Worm (Caenorhabditis elegans) whole organism, L2 larva: ENCODE data around the gene B0280.11.

ENCODE experiments used
- F13H6.1 ChIP-seq: sonication (generic microtip); optimal IDR thresholded peaks from 2 replicates; lab custom pipeline; 2016; ENCODE audit warnings: missing genetic modification characterization, missing compliant biosample characterization
- ceh-82 ChIP-seq: fragments of 150-350 bp; optimal IDR thresholded peaks from 2 replicates; lab custom pipeline; 2014; ENCODE audit warnings: missing biosample characterization, missing genetic modification characterization
- crh-2 ChIP-seq: sonication (generic microtip); optimal IDR thresholded peaks from 2 replicates; lab custom pipeline; 2017; ENCODE audit warnings: missing biosample characterization, missing genetic modification characterization
- lsy-2 ChIP-seq, 2 experiments: fragments of 150-350 bp in 1 of 2; sonication (generic microtip) in 1 of 2; optimal IDR thresholded peaks; 2 replicates each; lab custom pipeline; 2014 to 2017; ENCODE audit warnings: missing biosample characterization in 2 of 2, missing genetic modification characterization in 2 of 2
- nhr-10 ChIP-seq: sonication (generic microtip); optimal IDR thresholded peaks from 2 replicates; lab custom pipeline; 2017; ENCODE audit warnings: missing biosample characterization, missing genetic modification characterization
- nhr-11 ChIP-seq: fragments of 150-350 bp; optimal IDR thresholded peaks from 2 replicates; lab custom pipeline; 2014; ENCODE audit warnings: missing biosample characterization, missing genetic modification characterization
- nhr-21 ChIP-seq: fragments of 150-350 bp; optimal IDR thresholded peaks from 2 replicates; lab custom pipeline; 2014; ENCODE audit warnings: missing biosample characterization, missing genetic modification characterization
- peb-1 ChIP-seq: fragments of 150-350 bp; optimal IDR thresholded peaks from 2 replicates; lab custom pipeline; 2014; ENCODE audit warnings: missing biosample characterization, missing genetic modification characterization
- ztf-1 ChIP-seq: fragments of 200-800 bp; sonication (Bioruptor generic); conservative IDR thresholded peaks from 2 replicates; pipeline ENCODE4 v1.3.6; 2022; ENCODE audit warnings: missing genetic modification characterization, missing compliant biosample characterization
- ztf-11 ChIP-seq: sonication (generic microtip); optimal IDR thresholded peaks from 2 replicates; lab custom pipeline; 2017; ENCODE audit warnings: missing biosample characterization, missing genetic modification characterization

DNA sequence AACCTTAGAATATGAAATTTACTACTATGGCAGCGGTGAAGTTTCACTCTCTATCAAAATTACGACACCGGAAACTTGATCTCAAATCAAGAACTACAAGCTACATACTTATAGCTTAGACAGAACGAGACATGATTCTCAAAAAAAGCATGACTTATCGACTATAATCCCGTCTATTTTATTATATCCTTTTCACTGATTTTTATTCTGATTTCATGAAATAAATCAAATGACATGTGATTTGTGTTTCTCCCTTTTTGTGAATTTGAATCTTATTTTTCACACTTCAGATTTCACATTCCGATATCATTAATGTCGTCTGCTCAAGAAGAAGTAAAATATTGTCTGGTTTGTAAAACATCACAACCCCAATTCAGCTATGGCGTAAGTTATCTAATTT lies 38.1 kb downstream of the B0280.11 start, which contains the start of gene ZK418.11:
- no peak for TF ChIP-seq ztf-1 (GFP tag; lab: Robert Waterston, UW)
- TF ChIP-seq ceh-82 (tag; lab: Kevin White, UChicago) = no peak
- TF ChIP-seq nhr-10 (tag; lab: Kevin White, UChicago) = no peak
- TF ChIP-seq ztf-11 (tag; lab: Kevin White, UChicago) = no peak
- TF ChIP-seq nhr-11 (tag; lab: Kevin White, UChicago) = no peak
- no peak for TF ChIP-seq lsy-2 (tag; optimal IDR thresholded peaks at IDR 0.05; lab: Kevin White, UChicago)
- TF ChIP-seq nhr-21 = no peak
- TF ChIP-seq F13H6.1 (tag; lab: Kevin White, UChicago) = no peak
- no peak for TF ChIP-seq crh-2 (tag; lab: Kevin White, UChicago)
- no peak for TF ChIP-seq peb-1 (tag; lab: Kevin White, UChicago)
